Worm (Caenorhabditis elegans) whole organism, young adult: ENCODE results near the gene T26H8.5.

ENCODE experiments used
- B0035.1 ChIP-seq: sonication (generic microtip); optimal IDR thresholded peaks from 2 replicates; lab custom pipeline; 2016; ENCODE audit warnings: missing genetic modification characterization, mild to moderate bottlenecking, missing compliant biosample characterization, missing genotype, missing genetic modification reagents
- C06A6.2 ChIP-seq: fragments of 200-800 bp; sonication (Bioruptor generic); conservative IDR thresholded peaks from 2 replicates; pipeline ENCODE4 v1.3.6; 2022; ENCODE audit warnings: missing genetic modification characterization, missing compliant biosample characterization
- D2030.7 ChIP-seq: fragments of 200-800 bp; sonication (Bioruptor generic); IDR thresholded peaks from 2 replicates; pipeline ENCODE4 v1.3.6; 2022; ENCODE audit warnings: missing genetic modification reagents, missing genetic modification characterization, missing compliant biosample characterization
- F10E7.11 ChIP-seq: sonication (generic microtip); optimal IDR thresholded peaks from 2 replicates; lab custom pipeline; 2017; ENCODE audit warnings: mild to moderate bottlenecking, missing genetic modification characterization, moderate library complexity, missing compliant biosample characterization
- F22D6.2 ChIP-seq: sonication (generic microtip); optimal IDR thresholded peaks from 2 replicates; lab custom pipeline; 2016; ENCODE audit warnings: mild to moderate bottlenecking, missing genetic modification characterization, missing compliant biosample characterization
- F23B12.7 ChIP-seq: sonication (generic microtip); optimal IDR thresholded peaks from 2 replicates; lab custom pipeline; 2017; ENCODE audit warnings: missing genetic modification characterization, mild to moderate bottlenecking, missing compliant biosample characterization, antibody characterized with exemption, moderate library complexity; ENCODE audit not compliant: insufficient read depth
- F37B4.10 ChIP-seq: fragments of 200-800 bp; sonication (Bioruptor generic); IDR thresholded peaks from 2 replicates; pipeline ENCODE4 v1.3.6; 2022; ENCODE audit warnings: missing genetic modification characterization, missing compliant biosample characterization
- F52B5.7 ChIP-seq: sonication (generic microtip); optimal IDR thresholded peaks from 2 replicates; lab custom pipeline; 2016; ENCODE audit warnings: mild to moderate bottlenecking, missing genetic modification characterization, missing compliant biosample characterization
- F57C9.4 ChIP-seq: sonication (generic microtip); optimal IDR thresholded peaks from 2 replicates; lab custom pipeline; 2017; ENCODE audit warnings: mild to moderate bottlenecking, missing genetic modification characterization, missing compliant biosample characterization
- K12H6.12 ChIP-seq: fragments of 200-800 bp; sonication (Bioruptor generic); optimal IDR thresholded peaks from 2 replicates; lab custom pipeline; 2018; ENCODE audit warnings: mild to moderate bottlenecking, missing genetic modification characterization, missing compliant biosample characterization
- T07F8.4 ChIP-seq: sonication (generic microtip); optimal IDR thresholded peaks from 2 replicates; lab custom pipeline; 2016; ENCODE audit warnings: mild to moderate bottlenecking, missing genetic modification characterization, moderate library complexity, missing compliant biosample characterization
- Y53F4B.3 ChIP-seq: fragments of 200-800 bp; sonication (Bioruptor generic); IDR thresholded peaks from 2 replicates; pipeline ENCODE4 v1.3.6; 2022; ENCODE audit warnings: missing genetic modification reagents, missing genetic modification characterization, missing compliant biosample characterization
- Y79H2A.3 ChIP-seq: fragments of 200-800 bp; sonication (Bioruptor generic); conservative IDR thresholded peaks from 2 replicates; pipeline ENCODE4 v1.3.6; 2022; ENCODE audit warnings: missing genetic modification reagents, missing genetic modification characterization, missing compliant biosample characterization
- athp-1 ChIP-seq: sonication (generic microtip); optimal IDR thresholded peaks from 2 replicates; lab custom pipeline; 2017; ENCODE audit warnings: mild to moderate bottlenecking, missing genetic modification characterization, missing compliant biosample characterization
- attf-6 ChIP-seq: fragments of 200-800 bp; sonication (Bioruptor generic); IDR thresholded peaks from 2 replicates; pipeline ENCODE4 v1.3.6; 2022; ENCODE audit warnings: missing genetic modification reagents, missing genetic modification characterization, missing compliant biosample characterization
- cebp-1 ChIP-seq, 2 experiments: fragments of 200-800 bp in 1 of 2; sonication (Bioruptor generic) in 1 of 2; sonication (generic microtip) in 1 of 2; IDR thresholded peaks in 1 of 2; optimal IDR thresholded peaks in 1 of 2; 2 replicates each; pipeline versions ENCODE4 v1.3.6 to Lab custom; 2017 to 2022; ENCODE audit warnings: missing compliant biosample characterization in 2 of 2, missing genetic modification characterization in 2 of 2, mild to moderate bottlenecking in 1 of 2, missing genetic modification reagents in 1 of 2, moderate library complexity in 1 of 2
- cebp-2 ChIP-seq: fragments of 200-800 bp; sonication (Bioruptor generic); IDR thresholded peaks from 2 replicates; pipeline ENCODE4 v1.3.6; 2022; ENCODE audit warnings: missing genetic modification characterization, missing compliant biosample characterization
- ceh-100 ChIP-seq: fragments of 200-800 bp; sonication (Bioruptor generic); IDR thresholded peaks from 2 replicates; pipeline ENCODE4 v1.3.6; 2022; ENCODE audit warnings: missing genetic modification reagents, missing genetic modification characterization, missing compliant biosample characterization
- ceh-40 ChIP-seq: fragments of 200-800 bp; sonication (Bioruptor generic); IDR thresholded peaks from 2 replicates; pipeline ENCODE4 v1.3.6; 2022; ENCODE audit warnings: missing genetic modification characterization, missing compliant biosample characterization
- egl-18 ChIP-seq: fragments of 200-800 bp; sonication (Bioruptor generic); IDR thresholded peaks from 2 replicates; pipeline ENCODE4 v1.3.6; 2022; ENCODE audit warnings: missing genetic modification reagents, missing genetic modification characterization, missing compliant biosample characterization
- hmg-1.2 ChIP-seq: fragments of 200-800 bp; sonication (Bioruptor generic); IDR thresholded peaks from 2 replicates; pipeline ENCODE4 v1.3.6; 2022; ENCODE audit warnings: missing genetic modification reagents, missing genetic modification characterization, missing compliant biosample characterization
- hmg-20 ChIP-seq: fragments of 200-800 bp; sonication (Bioruptor generic); IDR thresholded peaks from 2 replicates; pipeline ENCODE4 v1.3.6; 2022; ENCODE audit warnings: missing genetic modification reagents, missing genetic modification characterization, missing compliant biosample characterization
- lin-40 ChIP-seq: sonication (generic microtip); optimal IDR thresholded peaks from 2 replicates; lab custom pipeline; 2016; ENCODE audit warnings: missing genetic modification characterization, mild to moderate bottlenecking, missing compliant biosample characterization, missing genotype, missing genetic modification reagents
- lin-54 ChIP-seq: fragments of 200-800 bp; sonication (Bioruptor generic); optimal IDR thresholded peaks from 2 replicates; lab custom pipeline; 2018; ENCODE audit warnings: mild to moderate bottlenecking, missing genetic modification characterization, missing compliant biosample characterization
- lir-1 ChIP-seq: fragments of 200-800 bp; sonication (Bioruptor generic); conservative IDR thresholded peaks from 2 replicates; pipeline ENCODE4 v1.3.6; 2022; ENCODE audit warnings: missing genetic modification reagents, missing genetic modification characterization, missing compliant biosample characterization
- lsl-1 ChIP-seq: fragments of 200-800 bp; sonication (Bioruptor generic); optimal IDR thresholded peaks from 2 replicates; lab custom pipeline; 2018; ENCODE audit warnings: mild to moderate bottlenecking, missing genetic modification characterization, moderate library complexity, missing compliant biosample characterization
- lsy-27 ChIP-seq: sonication (generic microtip); optimal IDR thresholded peaks from 2 replicates; lab custom pipeline; 2017; ENCODE audit warnings: missing genetic modification characterization, mild to moderate bottlenecking, missing compliant biosample characterization, antibody characterized with exemption, missing genotype, borderline replicate concordance; ENCODE audit not compliant: insufficient read depth
- madf-3 ChIP-seq: fragments of 200-800 bp; sonication (Bioruptor generic); IDR thresholded peaks from 2 replicates; pipeline ENCODE4 v1.3.6; 2022; ENCODE audit warnings: missing genetic modification reagents, missing genetic modification characterization, missing compliant biosample characterization
- mxl-1 ChIP-seq: sonication (generic microtip); optimal IDR thresholded peaks from 2 replicates; lab custom pipeline; 2016; ENCODE audit warnings: missing genetic modification characterization, missing compliant biosample characterization
- nhr-80 ChIP-seq: sonication (generic microtip); optimal IDR thresholded peaks from 2 replicates; lab custom pipeline; 2016; ENCODE audit warnings: missing genetic modification characterization, missing compliant biosample characterization
- sea-2 ChIP-seq: fragments of 200-800 bp; sonication (Bioruptor generic); IDR thresholded peaks from 2 replicates; pipeline ENCODE4 v1.3.6; 2022; ENCODE audit warnings: missing genetic modification characterization, missing compliant biosample characterization
- snpc-1.1 ChIP-seq: sonication (generic microtip); optimal IDR thresholded peaks from 2 replicates; lab custom pipeline; 2017; ENCODE audit warnings: missing genetic modification characterization, mild to moderate bottlenecking, missing compliant biosample characterization, antibody characterized with exemption, moderate library complexity, missing genotype, missing genetic modification reagents; ENCODE audit not compliant: insufficient read depth
- tbx-9 ChIP-seq: sonication (generic microtip); optimal IDR thresholded peaks from 2 replicates; lab custom pipeline; 2016; ENCODE audit warnings: borderline replicate concordance, missing genetic modification characterization, inconsistent platforms, missing compliant biosample characterization
- unc-130 ChIP-seq: sonication (generic microtip); optimal IDR thresholded peaks from 2 replicates; lab custom pipeline; 2016; ENCODE audit warnings: missing genetic modification reagents, missing genetic modification characterization, missing compliant biosample characterization
- ztf-6 ChIP-seq: fragments of 200-800 bp; sonication (Bioruptor generic); IDR thresholded peaks from 2 replicates; pipeline ENCODE4 v1.3.6; 2022; ENCODE audit warnings: missing genetic modification reagents, missing genetic modification characterization, missing compliant biosample characterization

Gene T26H8.5

DNA sequence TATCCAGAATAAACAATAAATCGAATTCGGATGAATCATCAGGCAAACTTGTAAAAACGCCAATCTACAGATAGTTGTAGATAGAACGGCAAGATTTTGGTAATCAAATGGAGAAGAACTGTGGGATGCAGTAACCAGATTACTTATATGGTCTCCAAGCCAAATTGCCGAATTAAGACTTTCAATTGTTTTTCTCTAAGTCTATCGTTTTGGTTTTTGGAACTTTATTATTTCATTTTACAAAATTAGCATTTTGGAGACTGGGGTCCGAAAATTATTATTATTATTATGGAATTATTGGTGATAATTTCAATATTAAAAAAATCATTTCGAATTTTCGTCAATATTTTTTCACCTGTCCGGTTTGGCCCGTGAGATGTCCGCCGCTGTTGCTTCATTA lies 34.0 kb upstream of the T26H8.5 start, which contains the start of gene clec-228:
Gene clec-228, minus strand, starts transcription at position 101 of the 400 bp plus-strand sequence.
- no peak for TF ChIP-seq Y79H2A.3
- TF ChIP-seq B0035.1 (tag; lab: Kevin White, UChicago): no peak
- TF ChIP-seq F37B4.10: no peak
- no peak for TF ChIP-seq madf-3
- no peak for TF ChIP-seq lin-54
- no peak for TF ChIP-seq cebp-1 (GFP tag; IDR thresholded peaks at IDR 0.05; lab: Robert Waterston, UW)
- TF ChIP-seq cebp-1 (tag; optimal IDR thresholded peaks at IDR 0.05; lab: Kevin White, UChicago): no peak
- TF ChIP-seq F22D6.2 (tag; lab: Kevin White, UChicago): no peak
- TF ChIP-seq K12H6.12: no peak
- TF ChIP-seq mxl-1 (tag; lab: Kevin White, UChicago): no peak
- no peak for TF ChIP-seq F23B12.7 (tag; lab: Kevin White, UChicago)
- no peak for TF ChIP-seq nhr-80
- TF ChIP-seq snpc-1.1 (tag; lab: Kevin White, UChicago): no peak
- no peak for TF ChIP-seq lsy-27 (tag; lab: Kevin White, UChicago)

DNA sequence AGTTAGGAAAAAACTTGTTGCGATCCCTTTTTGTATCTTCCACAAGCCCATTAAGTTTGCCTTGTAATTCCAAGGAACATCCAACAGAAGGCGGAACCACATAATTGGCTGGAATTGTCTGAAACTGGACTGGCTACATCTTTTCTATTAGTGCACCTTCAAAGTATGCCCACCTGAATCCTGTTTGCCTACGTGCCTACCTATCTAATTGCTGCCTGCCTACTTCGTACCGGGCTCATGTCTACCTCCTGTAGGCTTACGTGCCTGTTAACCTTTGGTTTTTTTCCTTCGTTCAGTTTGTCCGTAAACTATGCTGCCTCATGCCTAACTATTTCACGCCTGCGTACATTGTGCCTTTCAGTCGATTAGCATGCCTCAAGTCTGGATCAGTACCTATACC lies 32.0 kb upstream of the T26H8.5 start, which contains the start of gene wrt-7:
Gene wrt-7, minus strand, starts transcription at position 101 of the 400 bp plus-strand sequence.
- TF ChIP-seq tbx-9 (tag; lab: Kevin White, UChicago) (no peak), attf-6 (no peak), D2030.7 (no peak), lsl-1 (GFP tag; lab: Kevin White, UChicago) (no peak), F57C9.4 (tag; lab: Kevin White, UChicago) (no peak), athp-1 (tag; lab: Kevin White, UChicago) (no peak), cebp-2 (GFP tag; lab: Robert Waterston, UW) (no peak), Y53F4B.3 (no peak), sea-2 (no peak), T07F8.4 (tag; lab: Kevin White, UChicago) (no peak), lin-54 (no peak), unc-130 (GFP tag; lab: Kevin White, UChicago) (no peak)

DNA sequence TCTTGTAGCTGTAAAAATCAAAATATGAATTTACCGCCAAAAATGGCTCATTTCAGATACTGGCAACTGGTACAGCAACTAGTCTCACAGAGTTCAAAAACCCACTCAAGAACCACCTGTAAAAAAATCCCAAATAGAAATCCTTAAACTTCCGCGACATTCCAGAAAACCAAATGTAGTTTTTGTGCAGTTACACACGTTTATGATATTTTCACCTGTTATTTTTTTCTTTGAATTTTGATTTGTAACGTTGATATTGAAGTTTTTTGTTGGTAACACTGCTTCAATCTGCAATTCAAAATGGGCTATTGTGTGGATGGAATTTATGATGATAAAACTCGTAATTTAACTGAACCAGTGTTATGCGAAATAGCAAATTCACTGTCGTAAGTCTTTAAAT lies 27.4 kb upstream of the T26H8.5 start, which contains the start of gene srw-113:
Gene srw-113, plus strand, starts transcription at position 301 of the 400 bp plus-strand sequence.
- no peak for TF ChIP-seq F52B5.7 (tag; lab: Kevin White, UChicago)
- TF ChIP-seq, all 124 proteins: peak for 0

DNA sequence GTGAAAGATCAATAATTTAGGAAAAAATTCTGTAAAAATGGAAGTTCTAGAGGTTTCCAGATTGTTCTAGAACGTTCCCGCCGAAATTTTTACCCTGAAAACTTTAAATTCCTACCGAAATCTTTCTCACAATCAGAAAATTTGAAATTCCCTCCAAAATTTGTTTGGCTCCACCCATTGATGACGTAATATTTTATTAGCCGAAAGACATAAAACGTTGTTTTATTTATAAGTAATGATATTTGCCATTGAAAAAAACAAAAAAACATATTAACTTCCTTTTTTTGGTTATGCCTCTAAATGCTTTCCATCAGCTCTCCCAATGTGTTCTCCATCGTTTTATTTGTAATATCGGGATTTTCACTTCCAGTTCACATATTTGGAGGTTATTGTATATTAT lies 24.9 kb upstream of the T26H8.5 start, which contains the start of gene srh-295:
Gene srh-295, plus strand, starts transcription at position 301 of the 400 bp plus-strand sequence.
- TF ChIP-seq ztf-6 (no peak), C06A6.2 (GFP tag; lab: Robert Waterston, UW) (no peak), tbx-9 (tag; lab: Kevin White, UChicago) (no peak), hmg-1.2 (GFP tag; lab: Robert Waterston, UW) (no peak), ceh-40 (GFP tag; lab: Robert Waterston, UW) (no peak)

DNA sequence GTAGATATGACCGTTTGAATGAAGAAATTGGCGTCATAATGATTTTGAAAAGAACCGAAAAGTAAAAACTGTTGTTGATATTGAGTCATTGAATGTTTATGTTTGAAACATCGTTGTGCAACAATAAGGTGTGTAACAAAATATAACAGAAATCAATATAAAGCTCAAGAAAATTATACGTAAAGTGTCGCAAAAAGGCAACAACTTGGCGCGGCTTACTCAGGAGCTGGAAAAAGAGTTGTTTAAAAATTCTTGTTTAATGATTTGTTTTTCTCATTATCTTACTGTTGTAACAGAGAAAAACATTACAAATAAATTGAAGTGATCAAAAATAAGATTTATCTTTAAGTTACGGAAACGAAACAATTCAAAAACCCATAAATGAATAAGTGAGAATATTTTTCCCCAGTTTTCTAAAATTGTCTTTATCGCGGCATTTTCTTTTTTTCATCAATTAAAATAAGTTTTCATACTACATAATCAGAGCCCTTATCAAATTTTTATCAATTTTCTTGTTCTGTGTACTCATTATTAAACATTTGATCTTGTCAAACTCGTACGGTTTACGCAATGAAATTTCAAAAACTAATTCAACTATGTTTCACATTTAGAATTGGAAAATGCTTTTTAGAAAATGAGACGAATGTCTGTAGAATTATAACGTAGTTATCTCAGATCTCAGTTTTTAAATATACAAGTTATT lies 22.5 kb upstream of the T26H8.5 start, which contains the start of gene ZK1037.6:
Gene ZK1037.6, minus strand, starts transcription at position 51 of the 703 bp plus-strand sequence.
- no peak for TF ChIP-seq lin-40 (tag; lab: Kevin White, UChicago)
- no peak for TF ChIP-seq lir-1 (GFP tag; lab: Robert Waterston, UW)
- TF ChIP-seq ceh-100 (GFP tag; lab: Robert Waterston, UW): no peak
- TF ChIP-seq ceh-40 (GFP tag; lab: Robert Waterston, UW): no peak
- no peak for TF ChIP-seq hmg-20 (GFP tag; lab: Robert Waterston, UW)
- TF ChIP-seq F10E7.11 (tag; lab: Kevin White, UChicago): no peak
- TF ChIP-seq egl-18 (GFP tag; lab: Robert Waterston, UW): no peak
